Worm (Caenorhabditis elegans) whole organism, L2 larva: Measurements from ENCODE around the gene str-61.

Experiments
- C34F6.9 ChIP-seq: fragments of 150-350 bp; optimal IDR thresholded peaks from 2 replicates; lab custom pipeline; 2014; ENCODE audit warnings: missing biosample characterization, missing genetic modification characterization
- F13H6.1 ChIP-seq: sonication (generic microtip); optimal IDR thresholded peaks from 2 replicates; lab custom pipeline; 2016; ENCODE audit warnings: missing genetic modification characterization, missing compliant biosample characterization
- Y55F3AM.14 ChIP-seq: fragments of 200-800 bp; sonication (Bioruptor generic); optimal IDR thresholded peaks from 2 replicates; lab custom pipeline; 2018; ENCODE audit warnings: mild to moderate bottlenecking, missing genetic modification characterization, missing compliant biosample characterization
- ZK546.5 ChIP-seq: sonication (generic microtip); optimal IDR thresholded peaks from 2 replicates; lab custom pipeline; 2017; ENCODE audit warnings: missing biosample characterization, missing genetic modification characterization
- aly-2 ChIP-seq: fragments of 150-350 bp; optimal IDR thresholded peaks from 2 replicates; lab custom pipeline; 2014; ENCODE audit warnings: missing biosample characterization, missing genetic modification characterization
- ama-1 ChIP-seq: fragments of 150-350 bp; optimal IDR thresholded peaks from 2 replicates; lab custom pipeline; 2018; ENCODE audit warnings: inconsistent platforms
- blmp-1 ChIP-seq: sonication (generic microtip); optimal IDR thresholded peaks from 2 replicates; lab custom pipeline; 2017; ENCODE audit warnings: missing genetic modification characterization, mild to moderate bottlenecking, missing compliant biosample characterization, antibody characterized with exemption, moderate library complexity; ENCODE audit not compliant: insufficient read depth
- ceh-16 ChIP-seq: fragments of 150-350 bp; optimal IDR thresholded peaks from 2 replicates; lab custom pipeline; 2014; ENCODE audit warnings: missing biosample characterization, missing genetic modification characterization
- crh-2 ChIP-seq: sonication (generic microtip); optimal IDR thresholded peaks from 2 replicates; lab custom pipeline; 2017; ENCODE audit warnings: missing biosample characterization, missing genetic modification characterization
- dmd-4 ChIP-seq: sonication (generic microtip); optimal IDR thresholded peaks from 2 replicates; lab custom pipeline; 2017; ENCODE audit warnings: missing biosample characterization, missing genetic modification characterization
- egl-27 ChIP-seq: sonication (generic microtip); optimal IDR thresholded peaks from 3 replicates; lab custom pipeline; 2017; ENCODE audit warnings: missing biosample characterization, missing genetic modification reagents, missing genetic modification characterization
- elt-1 ChIP-seq: fragments of 150-350 bp; optimal IDR thresholded peaks from 2 replicates; lab custom pipeline; 2014; ENCODE audit warnings: missing biosample characterization, missing genetic modification characterization
- elt-3 ChIP-seq: sonication (generic microtip); optimal IDR thresholded peaks from 2 replicates; lab custom pipeline; 2017; ENCODE audit warnings: missing biosample characterization, missing genetic modification characterization
- fos-1 ChIP-seq: fragments of 150-350 bp; optimal IDR thresholded peaks from 2 replicates; lab custom pipeline; 2014; ENCODE audit warnings: missing biosample characterization, missing genetic modification characterization
- gmeb-1 ChIP-seq: fragments of 150-350 bp; optimal IDR thresholded peaks from 2 replicates; lab custom pipeline; 2014; ENCODE audit warnings: missing biosample characterization, missing genetic modification characterization
- lin-13 ChIP-seq: fragments of 150-350 bp; optimal IDR thresholded peaks from 2 replicates; lab custom pipeline; 2014; ENCODE audit warnings: missing biosample characterization, missing genetic modification reagents, missing genetic modification characterization
- lin-39 ChIP-seq: fragments of 150-350 bp; optimal IDR thresholded peaks from 2 replicates; lab custom pipeline; 2014; ENCODE audit warnings: missing biosample characterization, missing genetic modification reagents, missing genetic modification characterization
- mab-5 ChIP-seq: fragments of 150-350 bp; optimal IDR thresholded peaks from 2 replicates; lab custom pipeline; 2014; ENCODE audit warnings: missing biosample characterization, missing genetic modification characterization
- mbf-1 ChIP-seq: sonication (generic microtip); optimal IDR thresholded peaks from 2 replicates; lab custom pipeline; 2017; ENCODE audit warnings: missing biosample characterization, missing genetic modification characterization
- mdl-1 ChIP-seq, 2 experiments: fragments of 150-350 bp in 1 of 2; sonication (generic microtip) in 1 of 2; optimal IDR thresholded peaks; 2 replicates each; lab custom pipeline; 2017; ENCODE audit warnings: missing biosample characterization in 2 of 2, missing genetic modification characterization in 2 of 2
- nhr-10 ChIP-seq: sonication (generic microtip); optimal IDR thresholded peaks from 2 replicates; lab custom pipeline; 2017; ENCODE audit warnings: missing biosample characterization, missing genetic modification characterization
- nhr-11 ChIP-seq: fragments of 150-350 bp; optimal IDR thresholded peaks from 2 replicates; lab custom pipeline; 2014; ENCODE audit warnings: missing biosample characterization, missing genetic modification characterization
- nhr-12 ChIP-seq: fragments of 150-350 bp; optimal IDR thresholded peaks from 2 replicates; lab custom pipeline; 2014; ENCODE audit warnings: missing biosample characterization, missing genetic modification characterization
- nhr-129 ChIP-seq: fragments of 150-350 bp; optimal IDR thresholded peaks from 2 replicates; lab custom pipeline; 2014; ENCODE audit warnings: missing biosample characterization, missing genetic modification characterization
- nhr-21 ChIP-seq: fragments of 150-350 bp; optimal IDR thresholded peaks from 2 replicates; lab custom pipeline; 2014; ENCODE audit warnings: missing biosample characterization, missing genetic modification characterization
- nhr-23 ChIP-seq: fragments of 150-350 bp; optimal IDR thresholded peaks from 2 replicates; lab custom pipeline; 2014; ENCODE audit warnings: missing biosample characterization, missing genetic modification reagents, missing genetic modification characterization
- nhr-25 ChIP-seq: fragments of 150-350 bp; sonication (generic microtip); optimal IDR thresholded peaks from 3 replicates; lab custom pipeline; 2014; ENCODE audit warnings: missing biosample characterization, missing genetic modification characterization
- nhr-6 ChIP-seq: fragments of 150-350 bp; optimal IDR thresholded peaks from 2 replicates; lab custom pipeline; 2014; ENCODE audit warnings: missing biosample characterization, missing genetic modification characterization
- nhr-77 ChIP-seq: fragments of 150-350 bp; optimal IDR thresholded peaks from 2 replicates; lab custom pipeline; 2014; ENCODE audit warnings: missing biosample characterization, missing genetic modification characterization
- peb-1 ChIP-seq: fragments of 150-350 bp; optimal IDR thresholded peaks from 2 replicates; lab custom pipeline; 2014; ENCODE audit warnings: missing biosample characterization, missing genetic modification characterization
- sem-4 ChIP-seq: fragments of 150-350 bp; optimal IDR thresholded peaks from 2 replicates; lab custom pipeline; 2014; ENCODE audit warnings: missing biosample characterization, missing genetic modification reagents, missing genetic modification characterization
- skn-1 ChIP-seq: sonication (generic microtip); optimal IDR thresholded peaks from 2 replicates; lab custom pipeline; 2017; ENCODE audit warnings: missing biosample characterization, missing genetic modification characterization
- sma-3 ChIP-seq: sonication (generic microtip); optimal IDR thresholded peaks from 2 replicates; lab custom pipeline; 2016; ENCODE audit warnings: missing genetic modification reagents, missing genetic modification characterization, missing compliant biosample characterization
- snpc-4 ChIP-seq: fragments of 150-350 bp; optimal IDR thresholded peaks from 2 replicates; lab custom pipeline; 2014; ENCODE audit warnings: missing biosample characterization, missing genetic modification characterization
- unc-55 ChIP-seq: fragments of 150-350 bp; sonication (generic microtip); optimal IDR thresholded peaks from 3 replicates; lab custom pipeline; 2014; ENCODE audit warnings: missing biosample characterization, missing genetic modification reagents, missing genetic modification characterization
- unc-62 ChIP-seq: fragments of 150-350 bp; optimal IDR thresholded peaks from 2 replicates; lab custom pipeline; 2014; ENCODE audit warnings: missing biosample characterization, missing genetic modification reagents, missing genetic modification characterization
- ztf-11 ChIP-seq: sonication (generic microtip); optimal IDR thresholded peaks from 2 replicates; lab custom pipeline; 2017; ENCODE audit warnings: missing biosample characterization, missing genetic modification characterization
- ztf-4 ChIP-seq: fragments of 150-350 bp; optimal IDR thresholded peaks from 2 replicates; lab custom pipeline; 2014; ENCODE audit warnings: missing biosample characterization, missing genetic modification characterization

str-61 gene

DNA sequence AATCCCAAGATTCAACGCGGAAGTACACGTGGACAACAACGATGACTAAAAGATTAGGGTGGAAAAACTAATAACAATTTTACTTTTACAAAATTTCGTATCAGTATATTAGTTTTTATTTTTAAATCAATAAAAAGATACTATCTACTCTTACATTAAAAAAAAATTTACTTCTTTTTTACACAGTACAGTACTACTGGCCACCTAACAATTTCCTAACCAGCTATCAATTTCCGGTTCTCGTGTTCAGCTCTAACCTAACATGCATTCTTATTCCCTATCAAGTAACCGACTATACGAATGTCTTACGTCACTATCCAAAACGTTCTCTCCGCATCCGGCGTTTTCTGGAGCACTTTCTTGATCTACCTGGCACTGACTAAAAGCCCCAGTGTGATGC lies 41.5 kb downstream of the str-61 start, which contains the start of gene srd-21:
Gene srd-21, plus strand, starts transcription at position 301 of the 400 bp plus-strand sequence.
- no peak for TF ChIP-seq ceh-16 (tag; lab: Kevin White, UChicago)
- no peak for TF ChIP-seq aly-2
- TF ChIP-seq lin-39 (tag; lab: Kevin White, UChicago), result no peak
- no peak for TF ChIP-seq snpc-4 (tag; lab: Kevin White, UChicago)
- no peak for TF ChIP-seq sem-4 (tag; lab: Kevin White, UChicago)
- no peak for TF ChIP-seq nhr-12 (tag; lab: Kevin White, UChicago)
- no peak for TF ChIP-seq nhr-23 (tag; lab: Kevin White, UChicago)
- no peak for TF ChIP-seq unc-55 (GFP tag; lab: Kevin White, UChicago)
- TF ChIP-seq nhr-11 (tag; lab: Kevin White, UChicago), result no peak
- no peak for TF ChIP-seq ztf-4 (tag; lab: Kevin White, UChicago)
- no peak for TF ChIP-seq ama-1 (lab: Kevin White, UChicago)

ce11 chrV:16628991-16629390 lies 42.1 kb downstream of the str-61 start, which contains the start of gene W06G6.2:
Gene W06G6.2 (plus strand): TSS chrV:16629291.
- TF ChIP-seq nhr-77 (no peak), unc-62 (no peak), sma-3 (GFP tag; lab: Kevin White, UChicago) (no peak), nhr-10 (tag; lab: Kevin White, UChicago) (no peak), fos-1 (no peak), F13H6.1 (tag; lab: Kevin White, UChicago) (no peak), mbf-1 (no peak), blmp-1 (tag; lab: Kevin White, UChicago) (no peak)

- no peak for TF ChIP-seq gmeb-1
- TF ChIP-seq fos-1, result peak; percentile 69
Measured at ce11 chrV:16627962-16628361, 43.1 kb downstream of the str-61 start, which contains the start of gene oac-53. Gene oac-53 (minus strand): TSS chrV:16627970.

- TF ChIP-seq egl-27 (tag; lab: Kevin White, UChicago), result no peak
- TF ChIP-seq ztf-11 (tag; lab: Kevin White, UChicago), result no peak
- TF ChIP-seq lin-13 (GFP tag; lab: Kevin White, UChicago), result no peak
- no peak for TF ChIP-seq elt-1 (tag; lab: Kevin White, UChicago)
- TF ChIP-seq nhr-10 (tag; lab: Kevin White, UChicago), result no peak
- TF ChIP-seq nhr-11 (tag; lab: Kevin White, UChicago), result no peak
- no peak for TF ChIP-seq ceh-16 (tag; lab: Kevin White, UChicago)
- no peak for TF ChIP-seq mab-5 (tag; lab: Kevin White, UChicago)
- TF ChIP-seq lin-39 (tag; lab: Kevin White, UChicago), result no peak
- TF ChIP-seq ZK546.5 (tag; lab: Kevin White, UChicago), result no peak
- no peak for TF ChIP-seq nhr-6 (tag; lab: Kevin White, UChicago)
- TF ChIP-seq mdl-1 (tag; optimal IDR thresholded peaks at IDR 0.05; lab: Kevin White, UChicago), result no peak
- TF ChIP-seq nhr-25 (tag; lab: Kevin White, UChicago), result no peak
- no peak for TF ChIP-seq peb-1
Measured at ce11 chrV:16622754-16623261, 48.3 kb downstream of the str-61 start, which contains the start of gene Y70C5A.2. Gene Y70C5A.2 (minus strand): TSS chrV:16623211.

ce11 chrV:16621894-16622293 lies 49.2 kb downstream of the str-61 start:
- TF ChIP-seq peb-1 (no peak), mdl-1 (tag; optimal IDR thresholded peaks at IDR 0.05; lab: Kevin White, UChicago) (no peak), mbf-1 (no peak), aly-2 (no peak), F13H6.1 (tag; lab: Kevin White, UChicago) (no peak), dmd-4 (tag; lab: Kevin White, UChicago) (no peak), C34F6.9 (tag; lab: Kevin White, UChicago) (no peak), ztf-11 (tag; lab: Kevin White, UChicago) (no peak), Y55F3AM.14 (GFP tag; lab: Kevin White, UChicago) (no peak), skn-1 (tag; lab: Kevin White, UChicago) (no peak), unc-55 (GFP tag; lab: Kevin White, UChicago) (no peak), sma-3 (GFP tag; lab: Kevin White, UChicago) (no peak), nhr-129 (tag; lab: Kevin White, UChicago) (no peak), nhr-11 (tag; lab: Kevin White, UChicago) (no peak), blmp-1 (tag; lab: Kevin White, UChicago) (no peak), nhr-21 (no peak), elt-3 (tag; lab: Kevin White, UChicago) (no peak), unc-62 (no peak), nhr-6 (tag; lab: Kevin White, UChicago) (no peak), crh-2 (tag; lab: Kevin White, UChicago) (no peak)
- TF ChIP-seq, all 48 proteins: peak for 0
